In the genomic region with DNA sequence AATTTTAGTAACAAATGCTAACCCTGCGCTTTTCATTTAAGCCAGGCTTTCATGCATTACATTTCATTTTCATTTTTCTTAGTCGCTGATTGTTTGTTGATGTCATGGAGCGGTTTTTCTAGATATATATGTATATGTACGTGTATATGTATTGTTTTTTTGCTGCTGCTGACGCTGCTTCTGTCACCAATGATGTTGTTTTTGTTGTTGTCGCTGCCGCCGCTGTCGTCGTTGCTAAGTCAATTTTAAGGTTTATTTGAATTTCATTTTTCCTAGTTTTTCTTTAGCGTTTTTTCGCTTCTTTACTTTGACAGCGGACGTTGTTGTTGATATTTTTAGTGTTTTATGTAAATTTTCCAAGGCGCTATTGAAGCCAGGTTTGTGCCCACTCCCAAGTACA, we compare ENCODE assay signal across 3 fruit fly cellular contexts.
TF ChIP-seq lines count a peak whose summit lies in the region.

No protein-coding gene starts in this region.

- TF ChIP-seq CTCF in whole organism, embryonic (GFP tag; optimal IDR thresholded peaks at IDR 0.05; lab: Kevin White, UChicago): no peak

TF ChIP-seq in whole organism, adult, 20 proteins besides CTCF, POLR2A, EP300 and RAD21:
- TF ChIP-seq tj (GFP tag; optimal IDR thresholded peaks at IDR 0.05; lab: Kevin White, UChicago): peak; percentile 80
- TF ChIP-seq CG12768 (GFP tag; optimal IDR thresholded peaks at IDR 0.05; lab: Kevin White, UChicago): no peak

TF ChIP-seq in whole organism, embryonic, 481 proteins besides CTCF, POLR2A, EP300 and RAD21:
- TF ChIP-seq CG6254 (GFP tag; optimal IDR thresholded peaks at IDR 0.05; lab: Kevin White, UChicago) (no peak), ro (GFP tag; IDR thresholded peaks at IDR 0.05; lab: Robert Waterston, UW) (no peak), CG15514 (GFP tag; optimal IDR thresholded peaks at IDR 0.05; lab: Kevin White, UChicago) (no peak), CkIIα-i1 (GFP tag; IDR thresholded peaks at IDR 0.05; lab: Robert Waterston, UW) (no peak), CG7987 (GFP tag; optimal IDR thresholded peaks at IDR 0.05; lab: Kevin White, UChicago) (no peak), chif (GFP tag; optimal IDR thresholded peaks at IDR 0.05; lab: Kevin White, UChicago) (no peak), chinmo (GFP tag; IDR thresholded peaks at IDR 0.05; lab: Robert Waterston, UW; ENCODE audit: partially characterized antibody) (0 out of 4 replicates have a peak, but pooled peaks have one; percentile 47), CG3847 (GFP tag; IDR thresholded peaks at IDR 0.05; lab: Robert Waterston, UW) (no peak), sens-2 (GFP tag; IDR thresholded peaks at IDR 0.05; lab: Robert Waterston, UW) (no peak), Med (GFP tag; lab: Kevin White, UChicago) (peak; percentile 5), CG8281 (tag; optimal IDR thresholded peaks at IDR 0.05; lab: Kevin White, UChicago) (no peak), CG7963 (GFP tag; IDR thresholded peaks at IDR 0.05; lab: Robert Waterston, UW; ENCODE audit: partially characterized antibody) (no peak), CG12155 (GFP tag; optimal IDR thresholded peaks at IDR 0.05; lab: Kevin White, UChicago) (no peak), Mes4 (GFP tag; optimal IDR thresholded peaks at IDR 0.05; lab: Kevin White, UChicago) (no peak), vvl (GFP tag; IDR thresholded peaks at IDR 0.05; lab: Robert Waterston, UW) (0 out of 2 replicates have a peak, but pooled peaks have one; percentile 74), pzg (GFP tag; optimal IDR thresholded peaks at IDR 0.05; lab: Kevin White, UChicago) (no peak), Adf1 (GFP tag; IDR thresholded peaks at IDR 0.05; lab: Robert Waterston, UW) (peak; percentile 50), kni (GFP tag; optimal IDR thresholded peaks at IDR 0.05; lab: Kevin White, UChicago) (peak; percentile 11), CG10147 (GFP tag; optimal IDR thresholded peaks at IDR 0.05; lab: Kevin White, UChicago) (no peak), usp (GFP tag; optimal IDR thresholded peaks at IDR 0.05; lab: Kevin White, UChicago) (no peak), CG31365 (tag; optimal IDR thresholded peaks at IDR 0.05; lab: Kevin White, UChicago) (no peak), mirr (GFP tag; optimal IDR thresholded peaks at IDR 0.05; lab: Kevin White, UChicago) (no peak), B-H1 (GFP tag; IDR thresholded peaks at IDR 0.05; lab: Robert Waterston, UW) (0 out of 3 replicates have a peak, but pooled peaks have one; percentile 4), MESR4 (GFP tag; optimal IDR thresholded peaks at IDR 0.05; lab: Kevin White, UChicago) (no peak), CG11560 (tag; IDR thresholded peaks at IDR 0.05; lab: Robert Waterston, UW) (no peak), CG10959 (GFP tag; IDR thresholded peaks at IDR 0.05; lab: Robert Waterston, UW) (no peak), CG18476 (GFP tag; optimal IDR thresholded peaks at IDR 0.05; lab: Kevin White, UChicago) (no peak), CG8478 (optimal IDR thresholded peaks at IDR 0.05; lab: Kevin White, UChicago) (no peak), CG4360 (GFP tag; IDR thresholded peaks at IDR 0.05; lab: Robert Waterston, UW) (peak; percentile 60), kah (GFP tag; optimal IDR thresholded peaks at IDR 0.05; lab: Kevin White, UChicago) (no peak), z (GFP tag; IDR thresholded peaks at IDR 0.05; lab: Robert Waterston, UW) (no peak), ATbp (GFP tag; optimal IDR thresholded peaks at IDR 0.05; lab: Kevin White, UChicago) (peak; percentile 11), chm (GFP tag; IDR thresholded peaks at IDR 0.05; lab: Robert Waterston, UW) (no peak), CG8359 (GFP tag; optimal IDR thresholded peaks at IDR 0.05; lab: Kevin White, UChicago; ENCODE audit: borderline replicate concordance) (no peak), Bteb2 (GFP tag; optimal IDR thresholded peaks at IDR 0.05; lab: Kevin White, UChicago) (no peak), stwl (tag; optimal IDR thresholded peaks at IDR 0.05; lab: Kevin White, UChicago) (no peak), sqz (GFP tag; optimal IDR thresholded peaks at IDR 0.05; lab: Kevin White, UChicago) (peak; percentile 18), Ravus (GFP tag; IDR thresholded peaks at IDR 0.05; lab: Robert Waterston, UW) (no peak)

TF ChIP-seq in whole organism, prepupa, 60 proteins besides CTCF, POLR2A, EP300 and RAD21:
- TF ChIP-seq CG10631 (GFP tag; optimal IDR thresholded peaks at IDR 0.05; lab: Kevin White, UChicago) (no peak), fkh (GFP tag; optimal IDR thresholded peaks at IDR 0.05; lab: Kevin White, UChicago) (peak; percentile 17)
